Fruit fly (Drosophila melanogaster) whole organism, embryonic: ENCODE data around the gene CG14282.

Experiments
- CG10321 ChIP-seq: fragments of 200-800 bp; sonication (Bioruptor generic); IDR thresholded peaks from 2 replicates; pipeline ENCODE4 v1.3.6; 2022; ENCODE audit warnings: missing biosample characterization, missing genetic modification characterization
- CG11247 ChIP-seq: fragments of 200-800 bp; sonication (Bioruptor generic); IDR thresholded peaks from 2 replicates; pipeline ENCODE4 v1.3.6; 2022; ENCODE audit warnings: missing biosample characterization, missing genetic modification characterization
- CG11723 ChIP-seq: fragments of 200-800 bp; sonication (Bioruptor generic); optimal IDR thresholded peaks from 2 replicates; lab custom pipeline; 2017; ENCODE audit warnings: missing biosample characterization, mild to moderate bottlenecking, missing genetic modification characterization
- CG14050 ChIP-seq: fragments of 200-800 bp; sonication (Bioruptor generic); IDR thresholded peaks from 3 replicates; pipeline ENCODE4 v1.3.6; 2022; ENCODE audit warnings: missing biosample characterization, missing genetic modification characterization
- CG15514 ChIP-seq: fragments of 200-800 bp; sonication (Bioruptor generic); optimal IDR thresholded peaks from 3 replicates; lab custom pipeline; 2017; ENCODE audit warnings: missing biosample characterization, missing genetic modification characterization, mild to moderate bottlenecking, moderate library complexity, missing genetic modification reagents
- CG2199 ChIP-seq: fragments of 200-800 bp; sonication (Bioruptor generic); IDR thresholded peaks from 3 replicates; pipeline ENCODE4 v1.3.6; 2022; ENCODE audit warnings: missing biosample characterization, missing genetic modification characterization
- CG31224 ChIP-seq: fragments of 200-800 bp; sonication (Bioruptor generic); IDR thresholded peaks from 2 replicates; pipeline ENCODE4 v1.3.6; 2022; ENCODE audit warnings: missing biosample characterization, missing genetic modification characterization
- CG7357 ChIP-seq: fragments of 200-800 bp; sonication (Bioruptor generic); IDR thresholded peaks from 3 replicates; pipeline ENCODE4 v1.3.6; 2022; ENCODE audit warnings: missing biosample characterization, missing genetic modification characterization
- CG8281 ChIP-seq: fragments of 200-800 bp; sonication (Bioruptor generic); optimal IDR thresholded peaks from 2 replicates; lab custom pipeline; 2018; ENCODE audit warnings: missing biosample characterization, mild to moderate bottlenecking, missing genetic modification characterization, moderate library complexity
- CG8359 ChIP-seq: fragments of 200-800 bp; sonication (Bioruptor generic); optimal IDR thresholded peaks from 2 replicates; lab custom pipeline; 2017; ENCODE audit warnings: missing biosample characterization, mild to moderate bottlenecking, missing genetic modification characterization, borderline replicate concordance
- Chrac-16 ChIP-seq: fragments of 200-800 bp; sonication (Bioruptor generic); optimal IDR thresholded peaks from 3 replicates; lab custom pipeline; 2016; ENCODE audit warnings: missing biosample characterization, missing genetic modification characterization
- CkIIα-i1 ChIP-seq: fragments of 200-800 bp; sonication (Bioruptor generic); IDR thresholded peaks from 2 replicates; pipeline ENCODE4 v1.3.6; 2022; ENCODE audit warnings: missing biosample characterization, missing genetic modification characterization
- Fer3 ChIP-seq: fragments of 200-800 bp; sonication (Bioruptor generic); optimal IDR thresholded peaks from 2 replicates; lab custom pipeline; 2018; ENCODE audit warnings: missing biosample characterization, mild to moderate bottlenecking, missing genetic modification characterization, moderate library complexity
- HmgZ ChIP-seq: fragments of 200-800 bp; sonication (Bioruptor generic); optimal IDR thresholded peaks from 2 replicates; lab custom pipeline; 2018; ENCODE audit warnings: missing biosample characterization, mild to moderate bottlenecking, missing genetic modification characterization
- Med ChIP-seq: fragments of 200-800 bp; sonication (Bioruptor generic); peaks from one replicate; lab custom pipeline; 2016; ENCODE audit warnings: missing biosample characterization, missing genetic modification characterization, mild to moderate bottlenecking, inconsistent platforms, moderate library complexity
- NC2β ChIP-seq: fragments of 200-800 bp; sonication (Bioruptor generic); optimal IDR thresholded peaks from 2 replicates; lab custom pipeline; 2016; ENCODE audit warnings: missing biosample characterization, missing genetic modification characterization
- NfI ChIP-seq: fragments of 200-800 bp; sonication (Bioruptor generic); optimal IDR thresholded peaks from 3 replicates; lab custom pipeline; 2018; ENCODE audit warnings: missing biosample characterization, mild to moderate bottlenecking, missing genetic modification characterization, moderate library complexity
- Oaz ChIP-seq: fragments of 200-800 bp; sonication (Bioruptor generic); IDR thresholded peaks from 2 replicates; pipeline ENCODE4 v1.3.6; 2022; ENCODE audit warnings: missing biosample characterization, missing genetic modification characterization
- Sox100B ChIP-seq: fragments of 200-800 bp; sonication (Bioruptor generic); optimal IDR thresholded peaks from 3 replicates; lab custom pipeline; 2018; ENCODE audit warnings: missing biosample characterization, mild to moderate bottlenecking, missing genetic modification characterization
- Ssrp ChIP-seq: fragments of 200-800 bp; sonication (Bioruptor generic); optimal IDR thresholded peaks from 2 replicates; lab custom pipeline; 2018; ENCODE audit warnings: missing biosample characterization, mild to moderate bottlenecking, missing genetic modification characterization, moderate library complexity
- Stat92E ChIP-seq, 3 experiments: fragments of >200 bp in 2 of 3; fragments of 200-800 bp in 1 of 3; sonication (Bioruptor generic) in 1 of 3; optimal IDR thresholded peaks; 2 replicates each; lab custom pipeline; 2017 to 2019; ENCODE audit warnings: missing biosample characterization in 3 of 3, missing genetic modification characterization in 3 of 3, mild to moderate bottlenecking in 1 of 3, moderate library complexity in 1 of 3
- abd-A ChIP-seq: fragments of 200-800 bp; sonication (Bioruptor generic); optimal IDR thresholded peaks from 3 replicates; lab custom pipeline; 2019; ENCODE audit warnings: missing biosample characterization, mild to moderate bottlenecking, missing genetic modification characterization, moderate library complexity
- caup ChIP-seq: fragments of 200-800 bp; sonication (Bioruptor generic); optimal IDR thresholded peaks from 3 replicates; lab custom pipeline; 2017; ENCODE audit warnings: missing biosample characterization, mild to moderate bottlenecking, missing genetic modification characterization, moderate library complexity; ENCODE audit not compliant: severe bottlenecking
- chif ChIP-seq, 2 experiments: fragments of 200-800 bp; sonication (Bioruptor generic); optimal IDR thresholded peaks; 3 replicates each; lab custom pipeline; 2016; ENCODE audit warnings: missing biosample characterization in 2 of 2, missing genetic modification characterization in 2 of 2
- crol ChIP-seq: fragments of 200-800 bp; sonication (Bioruptor generic); IDR thresholded peaks from 2 replicates; pipeline ENCODE4 v1.3.6; 2022; ENCODE audit warnings: missing biosample characterization, missing genetic modification characterization
- dimm ChIP-seq: fragments of 200-800 bp; sonication (Bioruptor generic); IDR thresholded peaks from 2 replicates; pipeline ENCODE4 v1.3.6; 2022; ENCODE audit warnings: missing biosample characterization, missing genetic modification characterization
- esg ChIP-seq: fragments of 200-800 bp; sonication (Bioruptor generic); conservative IDR thresholded peaks from 2 replicates; pipeline ENCODE4 v1.3.6; 2022; ENCODE audit warnings: missing biosample characterization, missing genetic modification characterization
- kay ChIP-seq: fragments of 200-800 bp; sonication (Bioruptor generic); optimal IDR thresholded peaks from 2 replicates; lab custom pipeline; 2016; ENCODE audit warnings: missing biosample characterization, missing genetic modification characterization
- kni ChIP-seq: fragments of 200-800 bp; sonication (Bioruptor generic); optimal IDR thresholded peaks from 3 replicates; lab custom pipeline; 2017; ENCODE audit warnings: mild to moderate bottlenecking, missing biosample characterization, missing genetic modification reagents, missing genetic modification characterization
- knrl ChIP-seq: fragments of 200-800 bp; sonication (Bioruptor generic); IDR thresholded peaks from 3 replicates; pipeline ENCODE4 v1.3.6; 2022; ENCODE audit warnings: missing biosample characterization, missing genetic modification characterization; ENCODE audit not compliant: partially characterized antibody
- lab ChIP-seq: fragments of 200-800 bp; sonication (Bioruptor generic); optimal IDR thresholded peaks from 3 replicates; lab custom pipeline; 2017; ENCODE audit warnings: missing biosample characterization, missing genetic modification characterization, mild to moderate bottlenecking, moderate library complexity, missing genetic modification reagents
- lmd ChIP-seq: fragments of 200-800 bp; sonication (Bioruptor generic); IDR thresholded peaks from 2 replicates; pipeline ENCODE4 v1.3.6; 2022; ENCODE audit warnings: missing biosample characterization, missing genetic modification characterization
- mam ChIP-seq: fragments of 200-800 bp; sonication (Bioruptor generic); optimal IDR thresholded peaks from 3 replicates; lab custom pipeline; 2016; ENCODE audit warnings: missing biosample characterization, missing genetic modification characterization
- oc ChIP-seq: fragments of 200-800 bp; sonication (Bioruptor generic); optimal IDR thresholded peaks from 2 replicates; lab custom pipeline; 2018; ENCODE audit warnings: missing biosample characterization, mild to moderate bottlenecking, missing genetic modification characterization, moderate library complexity
- phol ChIP-seq: fragments of 200-800 bp; sonication (Bioruptor generic); optimal IDR thresholded peaks from 3 replicates; lab custom pipeline; 2018; ENCODE audit warnings: missing biosample characterization, mild to moderate bottlenecking, missing genetic modification characterization, moderate library complexity
- prd ChIP-seq, 3 experiments: fragments of >200 bp in 2 of 3; fragments of 200-800 bp in 1 of 3; sonication (Bioruptor generic) in 1 of 3; optimal IDR thresholded peaks in 2 of 3; IDR thresholded peaks in 1 of 3; 2 replicates in 2 of 3; 3 replicates in 1 of 3; pipeline versions ENCODE4 v1.3.6 to Lab custom; 2017 to 2022; ENCODE audit warnings: missing biosample characterization in 1 of 3, missing genetic modification characterization in 1 of 3
- schlank ChIP-seq: fragments of 200-800 bp; sonication (Bioruptor generic); optimal IDR thresholded peaks from 2 replicates; lab custom pipeline; 2018; ENCODE audit warnings: missing biosample characterization, mild to moderate bottlenecking, missing genetic modification characterization
- slbo ChIP-seq: fragments of 200-800 bp; sonication (Bioruptor generic); IDR thresholded peaks from 2 replicates; pipeline ENCODE4 v1.3.6; 2022; ENCODE audit warnings: missing biosample characterization, missing genetic modification characterization
- sqz ChIP-seq: fragments of 200-800 bp; sonication (Bioruptor generic); optimal IDR thresholded peaks from 3 replicates; lab custom pipeline; 2018; ENCODE audit warnings: missing biosample characterization, mild to moderate bottlenecking, missing genetic modification characterization
- tap ChIP-seq: fragments of 200-800 bp; optimal IDR thresholded peaks from 3 replicates; lab custom pipeline; 2019; ENCODE audit warnings: missing biosample characterization, mild to moderate bottlenecking, missing genetic modification characterization, moderate library complexity
- tin ChIP-seq: fragments of 200-800 bp; sonication (Bioruptor generic); optimal IDR thresholded peaks from 3 replicates; lab custom pipeline; 2016; ENCODE audit warnings: missing biosample characterization, missing genetic modification characterization
- tll ChIP-seq, 2 experiments: fragments of 200-800 bp in 1 of 2; fragments of >200 bp in 1 of 2; sonication (Bioruptor generic) in 1 of 2; optimal IDR thresholded peaks; 2 replicates each; lab custom pipeline; 2017 to 2019; ENCODE audit warnings: missing biosample characterization in 2 of 2, missing genetic modification characterization in 2 of 2, mild to moderate bottlenecking in 1 of 2, moderate library complexity in 1 of 2
- vvl ChIP-seq: fragments of 200-800 bp; sonication (Bioruptor generic); IDR thresholded peaks from 2 replicates; pipeline ENCODE4 v1.3.6; 2022; ENCODE audit warnings: missing biosample characterization, missing genetic modification characterization
- zen ChIP-seq: fragments of 200-800 bp; sonication (Bioruptor generic); optimal IDR thresholded peaks from 3 replicates; lab custom pipeline; 2018; ENCODE audit warnings: missing biosample characterization, mild to moderate bottlenecking, missing genetic modification characterization, moderate library complexity

CG14282 gene

dm6 chr3R:19150856-19151651, 25.7 kb upstream of the CG14282 start:
- TF ChIP-seq vvl (GFP tag; lab: Robert Waterston, UW) (peak; percentile 78), kay (peak; percentile 58), slbo (0 out of 2 replicates have a peak, but pooled peaks have one; percentile 12), kni (peak; percentile 39), Med (peak; percentile 50), oc (peak; percentile 45), abd-A (tag; lab: Kevin White, UChicago) (peak; percentile 2), sqz (peak; percentile 77), knrl (0 out of 3 replicates have a peak, but pooled peaks have one; percentile 27), CG11723 (no peak), zen (no peak), crol (GFP tag; lab: Robert Waterston, UW) (peak; percentile 28; the same call in 1 of the 2 replicates), CG15514 (no peak), tll (GFP tag; optimal IDR thresholded peaks at IDR 0.05; lab: Kevin White, UChicago) (no peak)

DNA sequence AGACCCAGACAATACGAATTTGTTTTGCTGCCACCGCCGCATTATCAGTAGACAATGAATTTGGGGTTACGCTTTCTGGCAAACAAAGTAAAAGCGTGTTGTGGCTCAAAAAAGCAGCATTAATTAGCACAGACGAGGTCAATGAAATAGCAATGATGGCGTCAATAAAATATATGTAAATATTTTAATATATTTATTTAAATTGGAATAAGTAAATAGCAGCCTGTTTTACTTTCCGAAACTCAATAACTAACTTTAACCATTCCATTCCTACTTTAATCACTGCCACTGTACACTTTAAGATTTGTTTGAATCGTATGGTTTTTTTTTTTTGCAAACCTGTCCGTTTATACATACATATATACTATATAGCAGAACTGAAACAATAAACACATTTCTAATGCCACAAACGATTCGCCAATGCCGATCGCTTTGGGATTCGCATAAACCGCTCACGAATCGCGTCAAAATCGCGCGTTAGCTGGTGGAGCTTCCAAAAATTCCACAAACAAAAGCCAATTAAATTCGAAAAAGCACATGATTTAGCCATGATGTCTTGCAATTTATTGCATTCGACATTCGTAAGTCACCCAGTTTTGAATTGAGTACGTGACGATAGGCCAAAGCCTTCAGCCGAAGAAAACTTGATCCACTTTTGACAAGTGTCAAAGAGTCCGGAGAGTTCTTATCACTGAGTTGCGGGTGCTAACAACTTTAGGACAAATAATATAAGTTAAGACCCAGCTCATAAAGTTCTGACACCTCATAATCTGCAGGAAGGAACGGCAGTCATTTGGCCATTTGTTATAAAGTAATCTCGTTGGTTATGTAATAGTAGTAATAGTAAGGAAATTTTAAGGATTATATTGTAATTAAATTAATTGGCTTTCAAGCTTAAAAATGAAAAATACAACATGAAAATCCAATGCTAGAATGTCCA, 24.7 kb upstream of the CG14282 start:
- TF ChIP-seq CG2199 (GFP tag; lab: Robert Waterston, UW) (no peak), CG14050 (GFP tag; lab: Robert Waterston, UW) (0 out of 3 replicates have a peak, but pooled peaks have one; percentile 17), Chrac-16 (GFP tag; lab: Kevin White, UChicago) (no peak), CG7357 (GFP tag; lab: Robert Waterston, UW) (0 out of 3 replicates have a peak, but pooled peaks have one; percentile 36), chif (GFP tag; optimal IDR thresholded peaks at IDR 0.05; lab: Kevin White, UChicago) (no peak), lab (GFP tag; lab: Kevin White, UChicago) (peak; percentile 61), CG10321 (GFP tag; lab: Robert Waterston, UW) (peak; percentile 53; the same call in 1 of the 2 replicates), CkIIα-i1 (GFP tag; lab: Robert Waterston, UW) (no peak), prd (optimal IDR thresholded peaks at IDR 0.05; lab: Kevin White, UChicago) (no peak), prd (GFP tag; IDR thresholded peaks at IDR 0.05; lab: Robert Waterston, UW) (peak; percentile 72; the same call in 2 of the 3 replicates), Ssrp (peak; percentile 19), tap (tag; lab: Kevin White, UChicago) (peak; percentile 8), Stat92E (GFP tag; optimal IDR thresholded peaks at IDR 0.05; lab: Kevin White, UChicago) (no peak), Sox100B (GFP tag; lab: Kevin White, UChicago) (peak; percentile 25), CG8359 (peak; percentile 94), lmd (peak; percentile 28; the same call in 1 of the 2 replicates), NC2β (GFP tag; lab: Kevin White, UChicago) (no peak), esg (GFP tag; lab: Robert Waterston, UW) (peak; percentile 56), dimm (GFP tag; lab: Robert Waterston, UW) (0 out of 2 replicates have a peak, but pooled peaks have one; percentile 22), caup (GFP tag; lab: Kevin White, UChicago) (no peak), schlank (tag; lab: Kevin White, UChicago) (peak; percentile 13), CG11247 (peak; percentile 53; the same call in 1 of the 2 replicates), tin (GFP tag; lab: Kevin White, UChicago) (no peak), HmgZ (no peak), phol (peak; percentile 28), CG31224 (GFP tag; lab: Robert Waterston, UW) (peak; percentile 58), mam (GFP tag; lab: Kevin White, UChicago) (no peak), Fer3 (tag; lab: Kevin White, UChicago) (peak; percentile 5), Oaz (GFP tag; lab: Robert Waterston, UW) (0 out of 2 replicates have a peak, but pooled peaks have one; percentile 9), CG8281 (tag; lab: Kevin White, UChicago) (no peak), NfI (GFP tag; lab: Kevin White, UChicago) (peak; percentile 18)
